Worm (Caenorhabditis elegans) whole organism, L1 larva: Measurements from ENCODE around the gene Y53F4B.51.
A peak's percentile ranks its signal among the peaks of the same experiment; 100 is the strongest.

Experiments used
- C16A3.4 ChIP-seq: fragments of 150-350 bp; optimal IDR thresholded peaks from 2 replicates; lab custom pipeline; 2014; ENCODE audit warnings: missing biosample characterization, missing genetic modification characterization
- C34B4.2 ChIP-seq: sonication (generic microtip); optimal IDR thresholded peaks from 2 replicates; lab custom pipeline; 2017; ENCODE audit warnings: mild to moderate bottlenecking, missing genetic modification characterization, missing compliant biosample characterization
- F16B12.6 ChIP-seq: fragments of 150-350 bp; optimal IDR thresholded peaks from 2 replicates; lab custom pipeline; 2014; ENCODE audit warnings: missing biosample characterization, missing genetic modification characterization
- aha-1 ChIP-seq: fragments of 150-350 bp; optimal IDR thresholded peaks from 2 replicates; lab custom pipeline; 2014; ENCODE audit warnings: missing biosample characterization, missing genetic modification characterization
- alr-1 ChIP-seq: fragments of 200-800 bp; sonication (Bioruptor generic); optimal IDR thresholded peaks from 2 replicates; lab custom pipeline; 2018; ENCODE audit warnings: borderline replicate concordance, mild to moderate bottlenecking, missing genetic modification characterization, missing compliant biosample characterization
- ama-1 ChIP-seq: fragments of 150-350 bp; optimal IDR thresholded peaks from 2 replicates; lab custom pipeline; 2014
- ceh-90 ChIP-seq: sonication (generic microtip); optimal IDR thresholded peaks from 2 replicates; lab custom pipeline; 2016; ENCODE audit warnings: missing genetic modification characterization, missing compliant biosample characterization
- dpl-1 ChIP-seq, 3 experiments: fragments of 150-350 bp in 2 of 3; sonication (generic microtip) in 1 of 3; optimal IDR thresholded peaks; 2 replicates each; lab custom pipeline; 2014 to 2017; ENCODE audit warnings: missing biosample characterization in 3 of 3, missing genetic modification characterization in 3 of 3, missing genetic modification reagents in 3 of 3
- efl-1 ChIP-seq, 4 experiments: fragments of 150-350 bp; optimal IDR thresholded peaks in 3 of 4; peaks in 1 of 4; 1 replicate in 1 of 4; 2 replicates in 3 of 4; lab custom pipeline; 2014; ENCODE audit warnings: missing biosample characterization in 2 of 4, missing genetic modification characterization in 2 of 4, missing genetic modification reagents in 2 of 4
- efl-3 ChIP-seq: fragments of 200-800 bp; sonication (Bioruptor generic); optimal IDR thresholded peaks from 2 replicates; lab custom pipeline; 2018; ENCODE audit warnings: mild to moderate bottlenecking, missing genetic modification characterization, missing compliant biosample characterization
- elt-2 ChIP-seq: sonication (generic microtip); optimal IDR thresholded peaks from 2 replicates; lab custom pipeline; 2016; ENCODE audit warnings: missing genetic modification characterization, mild to moderate bottlenecking, inconsistent platforms, missing compliant biosample characterization, missing genetic modification reagents
- elt-3 ChIP-seq, 6 experiments: fragments of 150-350 bp in 1 of 6; sonication (generic microtip); optimal IDR thresholded peaks; 2 replicates each; lab custom pipeline; 2017 to 2018; ENCODE audit warnings: missing biosample characterization in 6 of 6, missing genetic modification characterization in 6 of 6, inconsistent platforms in 1 of 6
- fkh-10 ChIP-seq: sonication (generic microtip); optimal IDR thresholded peaks from 2 replicates; lab custom pipeline; 2017; ENCODE audit warnings: missing biosample characterization, missing genetic modification reagents, missing genetic modification characterization
- lin-15B ChIP-seq: fragments of 150-350 bp; sonication (generic microtip); optimal IDR thresholded peaks from 3 replicates; lab custom pipeline; 2014; ENCODE audit warnings: missing biosample characterization, missing genetic modification characterization
- lin-39 ChIP-seq: fragments of 150-350 bp; optimal IDR thresholded peaks from 2 replicates; lab custom pipeline; 2014; ENCODE audit warnings: missing biosample characterization, missing genetic modification reagents, missing genetic modification characterization
- lir-3 ChIP-seq: sonication (generic microtip); optimal IDR thresholded peaks from 2 replicates; lab custom pipeline; 2016; ENCODE audit warnings: mild to moderate bottlenecking, missing genetic modification characterization, moderate library complexity, missing compliant biosample characterization; ENCODE audit not compliant: poor library complexity
- mef-2 ChIP-seq: fragments of 150-350 bp; optimal IDR thresholded peaks from 2 replicates; lab custom pipeline; 2014; ENCODE audit warnings: missing biosample characterization, missing genetic modification characterization
- nhr-20 ChIP-seq: sonication (generic microtip); optimal IDR thresholded peaks from 2 replicates; lab custom pipeline; 2016; ENCODE audit warnings: mild to moderate bottlenecking, missing genetic modification characterization, missing compliant biosample characterization
- nhr-47 ChIP-seq: sonication (generic microtip); optimal IDR thresholded peaks from 2 replicates; lab custom pipeline; 2016; ENCODE audit warnings: mild to moderate bottlenecking, missing genetic modification characterization, moderate library complexity, missing compliant biosample characterization
- nhr-76 ChIP-seq: sonication (generic microtip); optimal IDR thresholded peaks from 2 replicates; lab custom pipeline; 2017; ENCODE audit warnings: missing biosample characterization, missing genetic modification characterization
- nhr-85 ChIP-seq: sonication (generic microtip); peaks from one replicate; lab custom pipeline; 2016; ENCODE audit warnings: missing genetic modification characterization, inconsistent platforms, missing compliant biosample characterization
- nhr-90 ChIP-seq: sonication (generic microtip); optimal IDR thresholded peaks from 2 replicates; lab custom pipeline; 2016; ENCODE audit warnings: mild to moderate bottlenecking, missing genetic modification characterization, missing compliant biosample characterization; ENCODE audit not compliant: poor library complexity
- pax-3 ChIP-seq: fragments of 200-800 bp; sonication (Bioruptor generic); optimal IDR thresholded peaks from 2 replicates; lab custom pipeline; 2018; ENCODE audit warnings: mild to moderate bottlenecking, missing genetic modification characterization, moderate library complexity, missing compliant biosample characterization
- skn-1 ChIP-seq: fragments of 150-350 bp; optimal IDR thresholded peaks from 2 replicates; lab custom pipeline; 2014; ENCODE audit warnings: missing biosample characterization, missing genetic modification characterization
- swsn-7 ChIP-seq: sonication (generic microtip); optimal IDR thresholded peaks from 2 replicates; lab custom pipeline; 2016; ENCODE audit warnings: missing genetic modification characterization, missing compliant biosample characterization
- unc-130 ChIP-seq: fragments of 150-350 bp; optimal IDR thresholded peaks from 2 replicates; lab custom pipeline; 2017; ENCODE audit warnings: missing biosample characterization, missing genetic modification characterization, inconsistent platforms
- unc-98 ChIP-seq: fragments of 200-800 bp; sonication (Bioruptor generic); IDR thresholded peaks from 2 replicates; pipeline ENCODE4 v1.3.6; 2022; ENCODE audit warnings: missing genetic modification characterization, missing compliant biosample characterization
- zip-4 ChIP-seq: fragments of 200-800 bp; sonication (Bioruptor generic); optimal IDR thresholded peaks from 2 replicates; lab custom pipeline; 2018; ENCODE audit warnings: mild to moderate bottlenecking, missing genetic modification characterization, moderate library complexity, missing compliant biosample characterization
- ztf-11 ChIP-seq, 2 experiments: sonication (generic microtip); optimal IDR thresholded peaks; 2 replicates each; lab custom pipeline; 2016 to 2017; ENCODE audit warnings: missing genetic modification characterization in 2 of 2, missing biosample characterization in 1 of 2, missing compliant biosample characterization in 1 of 2

The Y53F4B.51 gene

ce11 chrII:15010366-15011235 is 3.6 kb downstream of the Y53F4B.51 start, which contains the start of the genes Y53F4B.9 and Y53F4B.11 (continued):
- TF ChIP-seq swsn-7 (tag; lab: Kevin White, UChicago) (peak; percentile 67), elt-3 (tag; optimal IDR thresholded peaks at IDR 0.05; lab: Kevin White, UChicago) (peak in 3 of 6 experiments; percentile 10 to 69 (median 53)), ztf-11 (tag; optimal IDR thresholded peaks at IDR 0.05; lab: Kevin White, UChicago) (peak in 1 of 2 experiments; percentile 4), dpl-1 (GFP tag; optimal IDR thresholded peaks at IDR 0.05; lab: Kevin White, UChicago) (peak; percentile 99 to 100 (median 99)), C16A3.4 (tag; lab: Kevin White, UChicago) (peak; percentile 87), unc-130 (tag; lab: Kevin White, UChicago) (peak; percentile 65), alr-1 (no peak), nhr-47 (tag; lab: Kevin White, UChicago) (peak; percentile 88)

- no peak for TF ChIP-seq efl-1 (optimal IDR thresholded peaks at IDR 0.05; lab: Kevin White, UChicago)
- peak in 1 of 2 experiments; percentile 89 for TF ChIP-seq efl-1 (GFP tag; optimal IDR thresholded peaks at IDR 0.05 in 1 of 2; lab: Kevin White, UChicago)
- TF ChIP-seq efl-3 (GFP tag; lab: Kevin White, UChicago) = no peak
- no peak for TF ChIP-seq zip-4 (GFP tag; lab: Kevin White, UChicago)
- no peak for TF ChIP-seq C34B4.2 (tag; lab: Kevin White, UChicago)
- TF ChIP-seq mef-2 (tag; lab: Kevin White, UChicago) = no peak
- no peak for TF ChIP-seq elt-3 (tag; optimal IDR thresholded peaks at IDR 0.05; lab: Kevin White, UChicago)
- no peak for TF ChIP-seq swsn-7 (tag; lab: Kevin White, UChicago)
- peak; percentile 75 for TF ChIP-seq nhr-85 (tag; lab: Kevin White, UChicago)
- TF ChIP-seq unc-98 = peak; percentile 50; the same call in 1 of the 2 replicates
- no peak for TF ChIP-seq lin-39 (tag; lab: Kevin White, UChicago)
- no peak for TF ChIP-seq fkh-10 (GFP tag; lab: Kevin White, UChicago)
- TF ChIP-seq pax-3 (tag; lab: Kevin White, UChicago) = peak; percentile 61
- peak; percentile 19 for TF ChIP-seq nhr-90
- TF ChIP-seq nhr-20 (tag; lab: Kevin White, UChicago) = no peak
These were observed 5.7 kb downstream of the Y53F4B.51 start for ce11 chrII:15008481-15009057.

ce11 chrII:15005118-15005517 is 9.1 kb downstream of the Y53F4B.51 start:
- TF ChIP-seq pax-3 (tag; lab: Kevin White, UChicago) (no peak), aha-1 (tag; lab: Kevin White, UChicago) (no peak), elt-2 (no peak), F16B12.6 (tag; lab: Kevin White, UChicago) (no peak), lir-3 (tag; lab: Kevin White, UChicago) (no peak), lin-15B (no peak)
- TF ChIP-seq, all 84 proteins: peak for 0

DNA sequence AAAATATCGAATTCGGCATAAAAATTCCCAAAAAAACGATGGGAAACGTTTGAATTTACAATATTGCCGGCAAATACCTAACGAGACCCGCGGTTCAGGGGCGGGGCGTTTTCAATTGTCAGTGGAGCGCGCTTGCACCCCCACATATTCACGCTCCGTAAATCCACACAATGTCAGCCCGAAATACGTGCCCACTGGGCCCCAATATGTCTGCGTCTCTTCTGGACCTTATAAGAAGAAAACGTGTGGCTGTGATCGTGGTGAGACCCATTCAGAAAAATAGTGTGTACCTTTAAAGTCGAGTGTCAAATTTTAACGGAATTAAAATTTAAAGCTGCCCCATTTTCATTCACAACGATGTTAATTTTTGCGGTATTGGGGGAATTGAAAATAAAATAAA is 9.7 kb downstream of the Y53F4B.51 start:
- TF ChIP-seq nhr-85 (tag; lab: Kevin White, UChicago) = peak; percentile 44
- TF ChIP-seq efl-1 (optimal IDR thresholded peaks at IDR 0.05; lab: Kevin White, UChicago) = peak; percentile 18 to 45
- TF ChIP-seq efl-1 (GFP tag; optimal IDR thresholded peaks at IDR 0.05 in 1 of 2; lab: Kevin White, UChicago) = peak; percentile 27 to 76
- no peak for TF ChIP-seq skn-1 (tag; lab: Kevin White, UChicago)
- TF ChIP-seq dpl-1 (GFP tag; optimal IDR thresholded peaks at IDR 0.05; lab: Kevin White, UChicago) = peak in 1 of 3 experiments; percentile 38

DNA sequence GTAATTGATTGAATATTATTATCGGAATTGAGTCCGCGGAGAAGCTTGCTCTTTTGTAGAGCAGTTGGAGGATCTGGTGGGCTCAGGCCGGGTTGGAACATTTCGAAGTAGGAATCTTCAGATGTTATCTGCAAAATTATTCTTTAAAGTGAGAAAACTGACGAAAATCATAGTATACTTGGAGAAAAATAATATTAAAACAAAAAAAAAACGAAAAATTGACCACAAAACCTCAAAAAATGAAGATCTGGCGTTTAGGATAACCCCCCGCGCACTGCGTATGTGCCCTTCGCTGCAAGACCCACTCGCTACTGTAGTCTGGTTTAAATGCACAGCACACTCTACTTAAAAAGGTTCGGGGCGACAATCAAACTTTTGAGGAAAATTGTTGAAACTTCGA is 10.8 kb downstream of the Y53F4B.51 start, which contains the start of gene Y53F4B.10:
TSS of gene Y53F4B.10 (minus strand) at position 101 of the 400 bp plus-strand sequence.
- no peak for TF ChIP-seq mef-2 (tag; lab: Kevin White, UChicago)
- no peak for TF ChIP-seq ceh-90 (tag; lab: Kevin White, UChicago)
- TF ChIP-seq nhr-76 (tag; lab: Kevin White, UChicago) = no peak
- TF ChIP-seq ama-1 = no peak
